Worm (Caenorhabditis elegans): ENCODE data around the gene osm-5.

DNA sequence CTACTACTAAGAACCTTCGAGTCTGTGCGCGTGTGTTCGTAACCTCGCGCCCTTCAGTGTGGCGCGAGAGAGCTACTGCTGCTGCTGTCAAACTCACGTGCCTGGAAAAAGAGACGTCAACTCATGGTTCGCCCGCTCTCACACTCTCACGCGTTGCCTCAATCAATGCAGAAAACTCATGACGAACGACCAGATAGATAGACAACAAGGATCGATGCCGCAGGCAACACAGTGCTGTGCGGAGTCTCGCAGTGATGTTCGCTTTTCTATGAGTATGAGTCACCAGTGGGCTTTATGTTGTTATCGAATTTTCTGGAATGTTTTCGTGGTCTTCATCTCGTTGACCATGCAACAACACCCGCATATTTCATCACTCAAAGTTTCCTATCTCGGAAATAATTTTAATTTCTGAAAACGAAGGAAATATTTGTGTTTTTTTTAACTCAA is 12.5 kb upstream of the osm-5 start:
- TF ChIP-seq him-1 (tag; optimal IDR thresholded peaks at IDR 0.05) (peak; percentile 73), W03F9.2 (tag; optimal IDR thresholded peaks at IDR 0.05) (peak; percentile 53)
